Worm (Caenorhabditis elegans): ENCODE results near the gene C34E10.9.

Gene C34E10.9

DNA sequence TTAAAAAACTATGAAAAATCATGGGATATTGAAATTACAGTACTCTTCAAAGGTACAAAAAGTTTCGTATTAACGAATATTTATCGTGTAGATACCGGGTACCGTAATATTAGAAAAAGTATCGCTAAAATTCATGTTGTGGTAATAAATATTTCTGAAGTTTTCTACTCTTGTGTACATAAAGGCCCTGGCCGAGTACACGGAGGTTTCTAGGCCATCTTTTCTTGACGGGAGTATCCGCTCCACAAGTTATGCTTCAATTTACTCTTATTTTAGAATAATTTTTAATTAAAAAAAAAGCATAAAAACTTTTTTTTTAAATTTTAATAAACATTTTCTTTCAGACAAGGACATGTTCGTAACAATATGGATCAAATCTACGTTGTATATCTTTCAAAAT lies 30.1 kb downstream of the C34E10.9 start (continued):
- no peak for TF ChIP-seq che-1 (tag; optimal IDR thresholded peaks at IDR 0.05)

DNA sequence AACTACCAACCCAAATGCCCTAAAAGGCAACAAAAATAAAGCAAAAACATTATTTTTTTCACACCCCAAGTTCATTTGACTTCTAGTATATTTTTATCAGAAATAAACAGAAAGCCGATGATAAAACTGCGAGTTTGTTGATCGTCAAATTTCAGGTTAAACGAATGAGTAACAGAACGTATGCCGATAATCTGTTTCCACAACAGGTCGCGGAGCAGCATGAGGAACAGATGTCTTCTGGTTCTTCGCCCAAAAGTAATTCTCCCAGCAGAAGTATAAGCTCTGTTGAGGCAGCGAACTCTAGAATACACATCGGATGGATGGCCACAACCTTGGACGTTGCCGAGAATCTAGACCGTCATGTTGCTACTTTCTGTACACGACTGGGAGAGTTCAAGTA lies 32.8 kb downstream of the C34E10.9 start, which contains the start of gene prmt-5:
Gene prmt-5, plus strand, starts transcription at position 141 of the 400 bp plus-strand sequence.
- no peak for TF ChIP-seq ttx-3 (tag; optimal IDR thresholded peaks at IDR 0.05)
- no peak for TF ChIP-seq Y22D7AL.16 (tag; optimal IDR thresholded peaks at IDR 0.05)
- TF ChIP-seq K02D7.2 (tag; optimal IDR thresholded peaks at IDR 0.05): no peak
- no peak for TF ChIP-seq sdc-2 (tag; optimal IDR thresholded peaks at IDR 0.05)
- TF ChIP-seq ceh-30 (tag; optimal IDR thresholded peaks at IDR 0.05): no peak
- no peak for TF ChIP-seq unc-42 (tag; optimal IDR thresholded peaks at IDR 0.05)
- no peak for TF ChIP-seq sox-4 (tag; optimal IDR thresholded peaks at IDR 0.05)
- no peak for TF ChIP-seq ama-1 (optimal IDR thresholded peaks at IDR 0.05)
- TF ChIP-seq pag-3 (tag; optimal IDR thresholded peaks at IDR 0.05; ENCODE audit: borderline replicate concordance): no peak

DNA sequence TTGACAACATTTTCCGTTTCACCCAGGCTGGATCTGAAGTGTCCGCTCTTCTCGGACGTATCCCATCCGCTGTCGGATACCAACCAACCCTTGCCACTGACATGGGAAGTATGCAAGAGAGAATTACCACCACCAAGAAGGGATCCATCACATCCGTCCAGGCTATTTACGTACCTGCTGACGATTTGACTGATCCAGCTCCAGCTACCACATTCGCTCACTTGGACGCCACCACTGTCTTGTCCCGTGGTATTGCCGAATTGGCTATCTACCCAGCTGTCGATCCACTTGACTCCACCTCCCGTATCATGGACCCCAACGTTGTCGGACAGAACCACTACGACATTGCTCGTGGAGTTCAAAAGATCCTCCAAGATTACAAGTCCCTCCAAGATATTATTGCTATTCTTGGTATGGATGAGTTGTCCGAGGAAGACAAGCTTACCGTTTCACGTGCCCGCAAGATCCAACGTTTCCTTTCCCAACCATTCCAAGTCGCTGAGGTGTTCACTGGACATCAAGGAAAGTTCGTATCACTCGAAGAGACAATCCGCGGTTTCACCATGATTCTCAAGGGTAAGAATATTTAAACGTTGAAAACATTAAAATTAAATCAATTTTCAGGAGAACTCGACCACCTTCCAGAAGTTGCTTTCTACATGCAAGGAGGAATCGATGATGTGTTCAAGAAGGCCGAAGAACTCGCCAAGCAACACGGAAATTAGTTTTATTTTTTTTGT lies 33.5 kb downstream of the C34E10.9 start:
- TF ChIP-seq madf-2 (tag; optimal IDR thresholded peaks at IDR 0.05) (no peak), ceh-24 (tag; optimal IDR thresholded peaks at IDR 0.05) (no peak), zip-5 (tag; optimal IDR thresholded peaks at IDR 0.05) (no peak), pha-2 (tag; optimal IDR thresholded peaks at IDR 0.05) (no peak), gmeb-2 (tag; optimal IDR thresholded peaks at IDR 0.05) (no peak), pqm-1 (tag; optimal IDR thresholded peaks at IDR 0.05) (no peak), npax-4 (tag; optimal IDR thresholded peaks at IDR 0.05) (no peak), pros-1 (tag; optimal IDR thresholded peaks at IDR 0.05) (no peak), ets-4 (tag; optimal IDR thresholded peaks at IDR 0.05) (no peak), ceh-34 (tag; optimal IDR thresholded peaks at IDR 0.05) (no peak), ceh-22 (tag; optimal IDR thresholded peaks at IDR 0.05) (no peak), dmd-4 (tag; optimal IDR thresholded peaks at IDR 0.05; ENCODE audit: borderline replicate concordance) (no peak), sox-4 (tag; optimal IDR thresholded peaks at IDR 0.05) (no peak), hlh-8 (tag; optimal IDR thresholded peaks at IDR 0.05) (no peak), ztf-16 (tag; optimal IDR thresholded peaks at IDR 0.05) (no peak), unc-42 (tag; optimal IDR thresholded peaks at IDR 0.05) (no peak), C08G9.2 (tag; optimal IDR thresholded peaks at IDR 0.05) (no peak), lin-11 (tag; optimal IDR thresholded peaks at IDR 0.05) (no peak), eyg-1 (tag; optimal IDR thresholded peaks at IDR 0.05) (no peak), sdc-2 (tag; optimal IDR thresholded peaks at IDR 0.05) (no peak)

DNA sequence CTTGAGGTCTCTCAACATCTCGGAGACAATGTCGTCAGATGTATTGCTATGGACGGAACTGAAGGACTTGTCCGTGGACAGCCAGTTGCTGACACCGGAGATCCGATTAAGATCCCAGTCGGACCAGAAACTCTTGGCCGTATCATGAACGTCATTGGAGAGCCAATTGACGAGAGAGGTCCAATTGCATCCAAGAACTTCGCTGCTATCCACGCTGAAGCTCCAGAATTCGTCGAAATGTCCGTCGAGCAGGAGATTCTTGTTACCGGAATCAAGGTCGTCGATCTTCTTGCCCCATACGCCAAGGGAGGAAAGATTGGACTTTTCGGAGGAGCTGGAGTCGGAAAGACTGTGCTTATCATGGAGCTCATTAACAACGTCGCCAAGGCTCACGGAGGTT lies 34.4 kb downstream of the C34E10.9 start:
- TF ChIP-seq tbx-7 (tag; optimal IDR thresholded peaks at IDR 0.05) (no peak), zip-5 (tag; optimal IDR thresholded peaks at IDR 0.05) (no peak), elt-4 (tag; optimal IDR thresholded peaks at IDR 0.05) (no peak)

DNA sequence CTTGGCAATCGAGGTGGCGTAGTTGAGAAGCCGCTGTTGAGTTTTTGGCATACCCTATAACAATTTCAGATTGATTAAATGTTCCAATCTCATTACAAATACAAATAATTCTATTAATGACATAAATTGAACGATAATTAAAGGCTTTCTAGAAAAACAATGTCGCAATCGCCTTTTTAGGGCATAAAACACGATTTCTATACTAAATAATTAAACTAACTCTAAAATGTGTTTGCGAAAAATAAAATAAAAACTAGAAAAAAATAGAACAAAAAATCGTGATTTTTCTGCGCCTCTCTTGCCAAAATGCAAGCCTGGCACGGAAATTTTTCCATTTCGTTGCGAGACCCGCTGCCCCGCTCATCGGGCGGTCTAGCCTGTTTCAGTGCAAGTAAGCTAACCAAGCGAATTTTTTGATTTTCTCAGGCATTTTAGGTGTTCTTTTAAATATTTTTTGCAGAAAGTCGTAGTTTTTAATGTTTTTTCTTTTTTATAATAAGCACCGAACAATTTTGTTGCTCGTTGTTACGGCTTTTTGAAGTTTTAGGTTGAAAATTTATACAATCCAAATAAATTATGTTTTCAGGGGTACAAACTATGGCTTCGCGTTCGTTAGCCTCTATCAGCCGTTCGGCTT lies 35.2 kb downstream of the C34E10.9 start, which contains the start of the genes C34E10.12, C34E10.10 and atp-2:
Gene C34E10.12, minus strand, starts transcription at position 51 of the 637 bp plus-strand sequence.
Gene C34E10.10, minus strand, starts transcription at position 54 of the 637 bp plus-strand sequence.
Gene atp-2, plus strand, starts transcription at position 587 of the 637 bp plus-strand sequence.
- TF ChIP-seq nfya-1 (tag; optimal IDR thresholded peaks at IDR 0.05) (peak; percentile 70), lim-6 (tag; optimal IDR thresholded peaks at IDR 0.05) (no peak), tbx-2 (tag; optimal IDR thresholded peaks at IDR 0.05) (peak; percentile 62), T23F11.4 (GFP tag; optimal IDR thresholded peaks at IDR 0.05) (no peak), ceh-45 (GFP tag; IDR thresholded peaks at IDR 0.05) (no peak), ceh-22 (tag; optimal IDR thresholded peaks at IDR 0.05) (no peak), nhr-11 (tag; optimal IDR thresholded peaks at IDR 0.05) (no peak), pax-1 (tag; optimal IDR thresholded peaks at IDR 0.05) (peak; percentile 22), ceh-6 (GFP tag; optimal IDR thresholded peaks at IDR 0.05) (no peak), ahr-1 (tag; optimal IDR thresholded peaks at IDR 0.05) (no peak), ceh-48 (tag; optimal IDR thresholded peaks at IDR 0.05) (no peak), dve-1 (tag; optimal IDR thresholded peaks at IDR 0.05) (peak; percentile 74), Y22D7AL.16 (tag; optimal IDR thresholded peaks at IDR 0.05) (no peak), ztf-16 (tag; optimal IDR thresholded peaks at IDR 0.05) (peak; percentile 18), ceh-24 (tag; optimal IDR thresholded peaks at IDR 0.05) (no peak), fkh-6 (tag; optimal IDR thresholded peaks at IDR 0.05) (no peak), unc-86 (tag; optimal IDR thresholded peaks at IDR 0.05) (peak; percentile 7), pqm-1 (tag; optimal IDR thresholded peaks at IDR 0.05) (no peak), ama-1 (optimal IDR thresholded peaks at IDR 0.05) (no peak), ceh-2 (tag; optimal IDR thresholded peaks at IDR 0.05) (peak; percentile 31), dmd-4 (tag; optimal IDR thresholded peaks at IDR 0.05; ENCODE audit: borderline replicate concordance) (no peak), lin-11 (tag; optimal IDR thresholded peaks at IDR 0.05) (no peak), hlh-15 (tag; optimal IDR thresholded peaks at IDR 0.05) (no peak), unc-42 (tag; optimal IDR thresholded peaks at IDR 0.05) (peak; percentile 49)
